Worm (Caenorhabditis elegans): ENCODE data around the gene D1044.6.
A peak's percentile ranks its signal among the peaks of the same experiment; 100 is the strongest.

Gene D1044.6

DNA sequence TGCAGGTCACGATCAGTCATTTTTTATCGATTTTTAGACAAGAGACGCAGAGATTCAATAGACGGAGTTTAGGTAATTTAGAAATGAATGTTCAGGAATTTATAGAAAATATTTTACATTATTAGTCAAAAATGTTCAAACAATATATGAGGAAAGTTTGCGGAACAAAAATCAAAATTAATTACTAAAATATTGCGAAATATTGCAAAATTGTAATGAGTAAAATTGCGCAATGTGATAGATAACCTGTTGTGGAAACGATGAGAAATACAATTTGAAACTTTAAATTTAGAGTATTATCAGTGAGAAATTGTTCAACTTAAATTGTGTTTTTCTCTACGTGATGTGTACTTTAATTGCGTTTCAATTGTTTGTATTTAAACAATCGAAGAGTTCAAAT lies 38.1 kb upstream of the D1044.6 start, which contains the start of gene F56D2.5:
Gene F56D2.5 (minus strand): TSS at position 371 of the 400 bp plus-strand sequence.
- TF ChIP-seq nhr-129 (tag; optimal IDR thresholded peaks at IDR 0.05) (peak; percentile 98), fos-1 (tag; optimal IDR thresholded peaks at IDR 0.05) (peak; percentile 8), nhr-21 (tag; optimal IDR thresholded peaks at IDR 0.05) (no peak)

DNA sequence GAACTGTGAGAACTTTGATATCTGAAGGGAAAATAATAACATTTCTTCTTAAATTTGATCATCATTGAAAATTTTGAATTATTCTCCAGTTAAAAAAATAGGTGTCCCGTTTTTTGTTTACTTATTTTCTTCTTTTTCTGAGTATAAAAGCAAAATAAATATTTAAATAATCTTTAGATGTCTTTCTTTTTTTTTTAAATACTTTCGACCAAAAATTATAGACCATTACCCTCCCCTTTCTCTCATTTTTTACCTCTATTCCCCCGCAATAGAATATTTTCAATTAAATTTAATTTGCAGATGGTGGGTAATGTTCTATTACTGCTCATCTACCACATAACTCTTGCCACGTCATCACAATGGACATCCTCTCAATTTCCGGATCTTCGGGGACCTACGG lies 30.7 kb upstream of the D1044.6 start, which contains the start of gene molo-1:
Gene molo-1 (plus strand): TSS at position 301 of the 400 bp plus-strand sequence.
- TF ChIP-seq nhr-6 (tag; optimal IDR thresholded peaks at IDR 0.05) (no peak), C34F6.9 (tag; optimal IDR thresholded peaks at IDR 0.05) (no peak), lin-11 (tag; optimal IDR thresholded peaks at IDR 0.05) (no peak), sma-9 (GFP tag; optimal IDR thresholded peaks at IDR 0.05) (no peak), sma-9 (tag; optimal IDR thresholded peaks at IDR 0.05) (no peak), blmp-1 (tag; optimal IDR thresholded peaks at IDR 0.05; ENCODE audit: insufficient read depth) (no peak), lsy-2 (tag; optimal IDR thresholded peaks at IDR 0.05) (no peak), ceh-82 (tag; optimal IDR thresholded peaks at IDR 0.05) (no peak), peb-1 (tag; optimal IDR thresholded peaks at IDR 0.05) (no peak), lin-39 (tag; optimal IDR thresholded peaks at IDR 0.05) (no peak)

DNA sequence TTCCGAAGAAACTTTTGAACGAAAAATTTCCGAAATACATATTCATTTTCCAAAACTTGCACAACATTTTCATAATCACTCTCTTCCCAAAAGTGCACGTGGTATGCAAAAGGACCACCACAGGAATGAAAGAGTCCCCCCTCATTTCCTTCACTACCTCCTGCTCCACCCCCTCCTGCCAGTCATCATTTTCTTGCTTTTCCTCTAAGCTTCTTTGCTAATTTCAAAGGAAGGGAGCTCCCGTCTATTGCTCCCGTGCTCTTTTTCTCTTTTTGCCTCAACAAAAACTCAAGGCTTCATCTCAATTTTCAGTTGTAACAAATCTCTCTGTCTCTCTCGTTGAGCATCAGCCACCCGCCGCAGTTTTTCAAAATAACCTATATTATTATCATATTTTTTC lies 29.8 kb upstream of the D1044.6 start:
- TF ChIP-seq unc-55 (GFP tag; optimal IDR thresholded peaks at IDR 0.05) (no peak), nhr-129 (tag; optimal IDR thresholded peaks at IDR 0.05) (peak; percentile 6), aly-2 (tag; optimal IDR thresholded peaks at IDR 0.05) (no peak), lsy-2 (tag; optimal IDR thresholded peaks at IDR 0.05) (peak in 1 of 2 experiments; percentile 0), C34F6.9 (tag; optimal IDR thresholded peaks at IDR 0.05) (peak; percentile 11)

DNA sequence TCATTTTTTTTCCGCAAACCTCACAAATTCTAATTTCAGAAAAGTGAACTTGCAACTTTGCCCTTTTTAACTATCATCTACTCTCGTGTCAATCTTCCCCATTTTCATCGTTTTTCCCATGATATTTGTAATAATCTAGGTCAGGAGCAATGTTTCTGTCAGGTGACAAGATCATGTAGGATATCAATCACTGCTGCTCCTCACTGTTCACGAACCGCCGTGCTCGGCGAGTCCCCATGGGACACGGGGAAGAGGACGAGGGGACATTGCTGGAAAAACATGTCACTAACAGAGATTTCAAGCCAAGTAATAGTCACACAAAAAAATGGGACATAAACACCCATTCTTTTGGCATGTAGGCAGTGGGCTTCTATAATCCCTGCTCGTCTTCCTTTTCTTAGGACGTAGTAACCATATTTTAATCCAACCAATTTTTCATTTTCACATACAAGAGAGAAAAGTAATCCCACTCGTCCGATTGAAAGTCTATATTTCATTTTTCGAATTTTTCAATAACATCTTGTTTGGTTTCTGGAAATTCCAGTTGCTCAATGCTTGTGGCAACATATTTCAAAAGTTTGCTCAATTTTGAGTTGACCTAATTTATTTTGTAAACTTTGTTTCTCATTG lies 28.0 kb upstream of the D1044.6 start:
- no peak for TF ChIP-seq sem-4 (tag; optimal IDR thresholded peaks at IDR 0.05)
- TF ChIP-seq nhr-129 (tag; optimal IDR thresholded peaks at IDR 0.05), result peak; percentile 4
- TF ChIP-seq ceh-82 (tag; optimal IDR thresholded peaks at IDR 0.05), result no peak
- TF ChIP-seq lsy-2 (tag; optimal IDR thresholded peaks at IDR 0.05), result peak in 1 of 2 experiments; percentile 15
- peak; percentile 90 for TF ChIP-seq unc-55 (GFP tag; optimal IDR thresholded peaks at IDR 0.05)
- no peak for TF ChIP-seq nhr-11 (tag; optimal IDR thresholded peaks at IDR 0.05)
- no peak for TF ChIP-seq skn-1 (tag; optimal IDR thresholded peaks at IDR 0.05)
- peak; percentile 78 for TF ChIP-seq mab-5 (tag; optimal IDR thresholded peaks at IDR 0.05)

DNA sequence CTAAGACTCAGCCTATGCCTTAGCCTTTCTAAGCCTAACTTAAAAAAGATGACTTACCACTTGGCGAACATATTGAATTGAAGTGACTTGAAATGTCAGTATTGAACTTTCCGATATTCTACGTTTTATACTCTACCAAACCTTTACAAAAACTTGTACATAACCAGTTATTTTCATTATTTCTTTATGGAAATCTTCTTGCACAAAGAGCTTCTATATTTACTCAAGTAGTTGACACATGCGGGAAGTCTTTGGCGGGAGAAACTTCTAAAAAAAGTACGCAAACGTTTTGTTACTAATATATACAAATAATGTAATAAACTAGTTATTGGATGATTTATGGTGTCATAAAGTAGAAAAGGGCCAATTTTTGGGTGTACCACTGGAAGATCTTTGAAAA lies 25.7 kb upstream of the D1044.6 start, which contains the start of gene nspb-12:
Gene nspb-12 (minus strand): TSS at position 101 of the 400 bp plus-strand sequence.
- TF ChIP-seq Y55F3AM.14 (GFP tag; optimal IDR thresholded peaks at IDR 0.05) (no peak), zag-1 (tag; optimal IDR thresholded peaks at IDR 0.05) (no peak), nhr-21 (tag; optimal IDR thresholded peaks at IDR 0.05) (no peak), ama-1 (optimal IDR thresholded peaks at IDR 0.05) (no peak), mdl-1 (tag; optimal IDR thresholded peaks at IDR 0.05) (no peak), C34F6.9 (tag; optimal IDR thresholded peaks at IDR 0.05) (no peak), ZK546.5 (tag; optimal IDR thresholded peaks at IDR 0.05) (no peak), nhr-10 (tag; optimal IDR thresholded peaks at IDR 0.05) (no peak), sma-9 (GFP tag; optimal IDR thresholded peaks at IDR 0.05) (no peak), sma-9 (tag; optimal IDR thresholded peaks at IDR 0.05) (no peak), nhr-237 (tag; optimal IDR thresholded peaks at IDR 0.05) (no peak), ztf-1 (GFP tag; conservative IDR thresholded peaks at IDR 0.05) (no peak), alr-1 (tag; optimal IDR thresholded peaks at IDR 0.05) (no peak), nhr-25 (tag; optimal IDR thresholded peaks at IDR 0.05) (no peak), nhr-129 (tag; optimal IDR thresholded peaks at IDR 0.05) (no peak), elt-1 (tag; optimal IDR thresholded peaks at IDR 0.05) (no peak)

DNA sequence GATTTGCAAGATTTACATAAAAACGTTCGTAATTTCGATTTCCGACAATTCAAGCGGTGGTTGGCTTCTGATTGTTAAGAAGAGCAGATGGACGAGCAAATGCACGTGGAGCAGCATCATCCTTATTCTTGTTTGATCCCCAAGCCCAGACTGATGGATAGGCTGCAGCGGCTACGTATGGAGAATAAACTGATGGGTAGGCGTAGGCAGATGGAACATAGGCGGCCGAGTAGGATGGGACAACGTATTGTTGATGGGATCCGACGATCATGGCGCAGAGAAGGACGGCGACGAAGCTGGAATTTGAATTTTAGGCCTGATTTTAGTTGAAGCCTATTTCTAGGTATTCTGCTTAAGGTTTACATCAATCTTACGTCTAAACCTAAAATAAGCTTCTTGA lies 25.3 kb upstream of the D1044.6 start:
- TF ChIP-seq peb-1 (tag; optimal IDR thresholded peaks at IDR 0.05) (no peak), unc-55 (GFP tag; optimal IDR thresholded peaks at IDR 0.05) (no peak), Y55F3AM.14 (GFP tag; optimal IDR thresholded peaks at IDR 0.05) (no peak), ceh-16 (tag; optimal IDR thresholded peaks at IDR 0.05) (no peak)
